Worm (Caenorhabditis elegans): ENCODE data around the gene T01H3.5.

Gene T01H3.5

DNA sequence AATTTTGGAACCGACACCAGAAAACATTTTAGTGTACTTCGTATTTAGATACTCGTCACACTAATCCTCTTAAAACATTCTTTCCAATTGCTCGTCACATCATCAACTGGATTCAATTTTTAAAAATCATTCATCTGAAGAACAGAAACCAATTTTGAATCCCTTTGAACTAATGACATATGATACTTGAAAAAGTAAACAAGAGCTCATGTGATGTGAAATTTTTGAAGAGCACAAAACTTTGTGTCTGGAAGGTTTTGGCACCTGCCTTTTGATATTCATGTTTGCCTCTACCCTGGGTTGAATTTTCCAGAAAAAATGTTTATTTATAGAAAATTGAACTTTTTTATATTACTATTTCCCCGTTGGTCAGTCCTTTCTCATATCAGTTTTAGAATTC is 9.3 kb downstream of the T01H3.5 start (continued):
- peak; percentile 22 for TF ChIP-seq snu-23 (GFP tag; optimal IDR thresholded peaks at IDR 0.05)
- no peak for TF ChIP-seq unc-86 (tag; optimal IDR thresholded peaks at IDR 0.05)
- no peak for TF ChIP-seq C04F5.9 (tag; optimal IDR thresholded peaks at IDR 0.05)
- no peak for TF ChIP-seq ama-1 (optimal IDR thresholded peaks at IDR 0.05)
- no peak for TF ChIP-seq ceh-90 (tag; optimal IDR thresholded peaks at IDR 0.05)
- no peak for TF ChIP-seq swsn-7 (tag; optimal IDR thresholded peaks at IDR 0.05)
- no peak for TF ChIP-seq nhr-28 (tag; optimal IDR thresholded peaks at IDR 0.05)
- no peak for TF ChIP-seq nhr-84 (tag; optimal IDR thresholded peaks at IDR 0.05)
- peak; percentile 8 for TF ChIP-seq xbp-1 (tag; optimal IDR thresholded peaks at IDR 0.05)
- TF ChIP-seq elt-2 (tag; optimal IDR thresholded peaks at IDR 0.05): peak; percentile 61
- TF ChIP-seq lir-3 (tag; optimal IDR thresholded peaks at IDR 0.05; ENCODE audit: poor library complexity): no peak
- TF ChIP-seq unc-130 (tag; optimal IDR thresholded peaks at IDR 0.05): no peak
- no peak for TF ChIP-seq blmp-1 (tag; optimal IDR thresholded peaks at IDR 0.05)
- no peak for TF ChIP-seq unc-30 (tag; optimal IDR thresholded peaks at IDR 0.05)
- peak; percentile 67 for TF ChIP-seq nhr-71 (tag; optimal IDR thresholded peaks at IDR 0.05)
- no peak for TF ChIP-seq fkh-10 (GFP tag; optimal IDR thresholded peaks at IDR 0.05)
- no peak for TF ChIP-seq dsc-1 (tag; optimal IDR thresholded peaks at IDR 0.05)
- TF ChIP-seq lsy-2 (tag; optimal IDR thresholded peaks at IDR 0.05): peak; percentile 0 to 28
- no peak for TF ChIP-seq Y116A8C.19 (tag; optimal IDR thresholded peaks at IDR 0.05; ENCODE audit: borderline replicate concordance)
- TF ChIP-seq skn-1 (tag; optimal IDR thresholded peaks at IDR 0.05): no peak
- TF ChIP-seq aly-2 (tag; optimal IDR thresholded peaks at IDR 0.05): no peak
- TF ChIP-seq alr-1 (tag; optimal IDR thresholded peaks at IDR 0.05; ENCODE audit: borderline replicate concordance): no peak

DNA sequence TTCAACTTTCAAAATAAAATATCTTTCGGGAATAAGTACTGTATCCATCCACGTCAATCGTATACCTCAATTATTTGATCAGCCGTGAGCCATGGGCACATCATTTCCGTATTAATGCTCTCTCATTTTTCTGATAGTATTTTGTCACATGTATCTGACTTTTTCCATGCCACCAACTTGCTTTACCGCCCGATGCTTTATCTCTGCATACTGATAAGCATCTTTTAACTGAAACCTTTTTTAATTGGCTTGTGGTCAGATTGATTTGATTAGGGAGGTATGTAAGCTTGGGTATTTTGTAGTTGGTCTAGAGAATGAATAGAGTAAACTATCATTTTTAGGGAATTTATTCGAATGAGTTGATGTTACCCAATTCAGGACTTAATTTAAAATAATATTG is 9.9 kb downstream of the T01H3.5 start:
- TF ChIP-seq lin-35 (GFP tag; optimal IDR thresholded peaks at IDR 0.05) (peak in 1 of 2 experiments; percentile 11), elt-2 (tag; optimal IDR thresholded peaks at IDR 0.05) (peak; percentile 57), grh-1 (GFP tag; IDR thresholded peaks at IDR 0.05) (no peak), jun-1 (tag; optimal IDR thresholded peaks at IDR 0.05) (no peak)

DNA sequence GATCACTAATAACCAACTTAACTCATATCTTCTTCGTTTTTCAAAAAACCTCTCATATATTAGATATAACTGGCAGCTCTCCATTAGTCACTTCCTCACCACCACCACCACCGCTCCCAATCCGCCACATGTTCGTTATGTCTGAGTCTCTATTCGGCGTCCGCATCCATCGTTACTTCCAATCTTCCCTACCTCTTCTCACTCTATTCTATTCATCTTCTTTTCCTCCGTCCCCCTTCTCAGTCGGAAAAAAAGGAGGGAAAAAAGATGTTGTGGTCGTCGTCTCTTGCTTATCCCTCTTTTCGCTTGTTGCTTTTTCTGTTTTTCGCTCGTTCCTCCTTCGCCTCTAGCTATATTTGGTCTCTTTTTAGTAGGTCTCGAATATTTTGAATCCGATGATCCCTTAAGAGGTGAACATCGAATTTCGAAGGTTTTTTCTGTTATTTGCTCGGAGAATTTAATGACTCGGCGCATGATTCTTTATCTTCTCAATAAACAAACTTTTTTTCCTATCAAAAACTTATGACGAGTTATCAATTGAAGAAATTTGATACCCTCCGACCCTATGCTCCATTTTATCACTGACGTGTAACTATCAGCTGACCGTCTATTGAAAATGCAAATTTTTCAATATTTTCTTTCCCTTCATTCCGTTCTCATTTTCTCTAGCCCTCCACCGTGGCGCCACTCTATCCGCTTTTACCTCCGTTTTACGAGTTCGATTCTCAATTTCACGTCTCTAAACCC is 12.6 kb downstream of the T01H3.5 start:
- TF ChIP-seq fkh-10 (GFP tag; optimal IDR thresholded peaks at IDR 0.05): peak; percentile 6
- peak; percentile 48 for TF ChIP-seq snu-23 (GFP tag; optimal IDR thresholded peaks at IDR 0.05)
- TF ChIP-seq nhr-71 (tag; optimal IDR thresholded peaks at IDR 0.05): peak; percentile 58
- peak; percentile 40 for TF ChIP-seq dsc-1 (tag; optimal IDR thresholded peaks at IDR 0.05)
- TF ChIP-seq ceh-82 (tag; optimal IDR thresholded peaks at IDR 0.05): no peak
- peak; percentile 87 for TF ChIP-seq lin-14 (GFP tag; optimal IDR thresholded peaks at IDR 0.05)
- peak; percentile 14 for TF ChIP-seq irx-1 (tag; optimal IDR thresholded peaks at IDR 0.05)
- TF ChIP-seq nhr-47 (tag; optimal IDR thresholded peaks at IDR 0.05): peak; percentile 4
- peak; percentile 58 for TF ChIP-seq ama-1 (optimal IDR thresholded peaks at IDR 0.05)
- TF ChIP-seq unc-30 (tag; optimal IDR thresholded peaks at IDR 0.05): no peak
- TF ChIP-seq pag-3 (tag; optimal IDR thresholded peaks at IDR 0.05; ENCODE audit: borderline replicate concordance, insufficient read depth): no peak
- TF ChIP-seq lsy-2 (tag; optimal IDR thresholded peaks at IDR 0.05): peak in 1 of 2 experiments; percentile 45
- no peak for TF ChIP-seq ces-1 (GFP tag; optimal IDR thresholded peaks at IDR 0.05)
- TF ChIP-seq rnt-1 (tag; optimal IDR thresholded peaks at IDR 0.05): peak; percentile 71
- TF ChIP-seq swsn-7 (tag; optimal IDR thresholded peaks at IDR 0.05): peak; percentile 46
- peak; percentile 69 for TF ChIP-seq mep-1 (tag; optimal IDR thresholded peaks at IDR 0.05)
- TF ChIP-seq tlp-1 (tag; optimal IDR thresholded peaks at IDR 0.05): peak; percentile 15
- TF ChIP-seq lin-35 (GFP tag; optimal IDR thresholded peaks at IDR 0.05): peak in 1 of 2 experiments; percentile 9
- peak; percentile 53 for TF ChIP-seq fkh-8 (tag; optimal IDR thresholded peaks at IDR 0.05)
- peak; percentile 39 for TF ChIP-seq tbx-2 (tag; optimal IDR thresholded peaks at IDR 0.05)
- TF ChIP-seq ceh-8 (GFP tag; optimal IDR thresholded peaks at IDR 0.05): peak; percentile 20
- peak; percentile 72 for TF ChIP-seq elt-2 (tag; optimal IDR thresholded peaks at IDR 0.05)
- no peak for TF ChIP-seq lir-3 (tag; optimal IDR thresholded peaks at IDR 0.05; ENCODE audit: poor library complexity)
- TF ChIP-seq egl-13 (tag; optimal IDR thresholded peaks at IDR 0.05): peak; percentile 2
- no peak for TF ChIP-seq nhr-84 (tag; optimal IDR thresholded peaks at IDR 0.05)
- TF ChIP-seq efl-1 (optimal IDR thresholded peaks at IDR 0.05): peak; percentile 8 to 37
- TF ChIP-seq efl-1 (GFP tag; optimal IDR thresholded peaks at IDR 0.05 in 1 of 2): peak in 1 of 2 experiments; percentile 68
- TF ChIP-seq grh-1 (GFP tag; IDR thresholded peaks at IDR 0.05): no peak
- TF ChIP-seq mdl-1 (tag; optimal IDR thresholded peaks at IDR 0.05): peak in 1 of 2 experiments; percentile 1
- no peak for TF ChIP-seq elt-3 (tag; optimal IDR thresholded peaks at IDR 0.05)
- TF ChIP-seq blmp-1 (tag; optimal IDR thresholded peaks at IDR 0.05): peak; percentile 73

Measured in whole organism, L1 larva.